Fruit fly (Drosophila melanogaster) whole organism, embryonic: ENCODE results near the gene CG8281.

Experiments
- Atf3 ChIP-seq: fragments of 200-800 bp; sonication (Bioruptor generic); optimal IDR thresholded peaks from 3 replicates; lab custom pipeline; 2016; ENCODE audit warnings: missing biosample characterization, missing genetic modification characterization
- B-H2 ChIP-seq: fragments of 200-800 bp; sonication (Bioruptor generic); optimal IDR thresholded peaks from 2 replicates; lab custom pipeline; 2018; ENCODE audit warnings: missing biosample characterization, mild to moderate bottlenecking, missing genetic modification characterization
- Bdp1 ChIP-seq: fragments of 200-800 bp; sonication (Bioruptor generic); optimal IDR thresholded peaks from 3 replicates; lab custom pipeline; 2016; ENCODE audit warnings: missing biosample characterization, missing genetic modification characterization
- CG10543 ChIP-seq: fragments of 200-800 bp; sonication (Bioruptor generic); optimal IDR thresholded peaks from 3 replicates; lab custom pipeline; 2017; ENCODE audit warnings: missing biosample characterization, mild to moderate bottlenecking, missing genetic modification characterization, moderate library complexity
- CG1233 ChIP-seq: fragments of 200-800 bp; sonication (Bioruptor generic); optimal IDR thresholded peaks from 4 replicates; lab custom pipeline; 2018; ENCODE audit warnings: missing biosample characterization, mild to moderate bottlenecking, missing genetic modification characterization
- CG13894 ChIP-seq: fragments of 200-800 bp; sonication (Bioruptor generic); optimal IDR thresholded peaks from 3 replicates; lab custom pipeline; 2018; ENCODE audit warnings: missing biosample characterization, mild to moderate bottlenecking, missing genetic modification characterization, moderate library complexity
- CG14965 ChIP-seq: fragments of 200-800 bp; sonication (Bioruptor generic); optimal IDR thresholded peaks from 2 replicates; lab custom pipeline; 2016; ENCODE audit warnings: missing biosample characterization, missing genetic modification characterization, borderline replicate concordance
- CG1529 ChIP-seq: fragments of 200-800 bp; sonication (Bioruptor generic); optimal IDR thresholded peaks from 3 replicates; lab custom pipeline; 2018; ENCODE audit warnings: missing biosample characterization, missing genetic modification characterization
- CG16815 ChIP-seq: fragments of 200-800 bp; sonication (Bioruptor generic); optimal IDR thresholded peaks from 3 replicates; lab custom pipeline; 2017; ENCODE audit warnings: missing biosample characterization, mild to moderate bottlenecking, missing genetic modification characterization
- CG17568 ChIP-seq: fragments of 200-800 bp; sonication (Bioruptor generic); optimal IDR thresholded peaks from 2 replicates; lab custom pipeline; 2018; ENCODE audit warnings: missing biosample characterization, mild to moderate bottlenecking, missing genetic modification characterization, moderate library complexity
- CG2678 ChIP-seq: fragments of 200-800 bp; sonication (Bioruptor generic); optimal IDR thresholded peaks from 3 replicates; lab custom pipeline; 2019; ENCODE audit warnings: missing biosample characterization, mild to moderate bottlenecking, missing genetic modification characterization, moderate library complexity
- CG2712 ChIP-seq: fragments of 200-800 bp; optimal IDR thresholded peaks from 3 replicates; lab custom pipeline; 2019; ENCODE audit warnings: missing biosample characterization, mild to moderate bottlenecking, missing genetic modification characterization, moderate library complexity
- CG30020 ChIP-seq: fragments of 200-800 bp; optimal IDR thresholded peaks from 2 replicates; lab custom pipeline; 2019; ENCODE audit warnings: missing biosample characterization, mild to moderate bottlenecking, missing genetic modification characterization, moderate library complexity
- CG4707 ChIP-seq: fragments of 200-800 bp; sonication (Bioruptor generic); optimal IDR thresholded peaks from 2 replicates; lab custom pipeline; 2018; ENCODE audit warnings: missing biosample characterization, mild to moderate bottlenecking, missing genetic modification characterization, moderate library complexity
- CG5245 ChIP-seq: fragments of 200-800 bp; sonication (Bioruptor generic); optimal IDR thresholded peaks from 3 replicates; lab custom pipeline; 2016; ENCODE audit warnings: missing biosample characterization, missing genetic modification characterization
- CG8089 ChIP-seq: fragments of 200-800 bp; sonication (Bioruptor generic); optimal IDR thresholded peaks from 3 replicates; lab custom pipeline; 2016; ENCODE audit warnings: missing biosample characterization, missing genetic modification characterization
- CG9797 ChIP-seq: fragments of 200-800 bp; sonication (Bioruptor generic); optimal IDR thresholded peaks from 3 replicates; lab custom pipeline; 2018; ENCODE audit warnings: missing biosample characterization, mild to moderate bottlenecking, missing genetic modification characterization
- Deaf1 ChIP-seq: fragments of 200-800 bp; optimal IDR thresholded peaks from 3 replicates; lab custom pipeline; 2019; ENCODE audit warnings: missing biosample characterization, mild to moderate bottlenecking, missing genetic modification characterization, moderate library complexity
- ERR ChIP-seq: fragments of 200-800 bp; sonication (Bioruptor generic); optimal IDR thresholded peaks from 2 replicates; lab custom pipeline; 2016; ENCODE audit warnings: missing biosample characterization, missing genetic modification characterization
- Elba2 ChIP-seq: fragments of 200-800 bp; sonication (Bioruptor generic); optimal IDR thresholded peaks from 3 replicates; lab custom pipeline; 2016; ENCODE audit warnings: missing biosample characterization, missing genetic modification characterization
- Hr39 ChIP-seq: fragments of >200 bp; optimal IDR thresholded peaks from 2 replicates; lab custom pipeline; 2017
- Jarid2 ChIP-seq: fragments of 200-800 bp; sonication (Bioruptor generic); optimal IDR thresholded peaks from 3 replicates; lab custom pipeline; 2017; ENCODE audit warnings: mild to moderate bottlenecking, missing biosample characterization, missing genetic modification reagents, missing genetic modification characterization
- Med ChIP-seq: fragments of 200-800 bp; sonication (Bioruptor generic); peaks from one replicate; lab custom pipeline; 2016; ENCODE audit warnings: missing biosample characterization, missing genetic modification characterization, mild to moderate bottlenecking, inconsistent platforms, moderate library complexity
- Mrtf ChIP-seq: fragments of 200-800 bp; sonication (Bioruptor generic); IDR thresholded peaks from 3 replicates; pipeline ENCODE4 v1.3.6; 2022; ENCODE audit warnings: missing biosample characterization, missing genetic modification characterization
- NFAT ChIP-seq: fragments of 200-800 bp; sonication (Bioruptor generic); IDR thresholded peaks from 2 replicates; pipeline ENCODE4 v1.3.6; 2022; ENCODE audit warnings: missing biosample characterization, missing genetic modification characterization
- Nf-YB ChIP-seq: fragments of 200-800 bp; sonication (Bioruptor generic); optimal IDR thresholded peaks from 3 replicates; lab custom pipeline; 2019; ENCODE audit warnings: missing biosample characterization, mild to moderate bottlenecking, missing genetic modification characterization, moderate library complexity
- Opbp ChIP-seq: fragments of 200-800 bp; sonication (Bioruptor generic); IDR thresholded peaks from 3 replicates; pipeline ENCODE4 v1.3.6; 2022; ENCODE audit warnings: missing biosample characterization, missing genetic modification characterization; ENCODE audit not compliant: partially characterized antibody
- Optix ChIP-seq: fragments of 200-800 bp; sonication (Bioruptor generic); IDR thresholded peaks from 3 replicates; pipeline ENCODE4 v1.3.6; 2022; ENCODE audit warnings: missing biosample characterization, missing genetic modification characterization
- Pdp1 ChIP-seq, 2 experiments: fragments of 200-800 bp; sonication (Bioruptor generic); optimal IDR thresholded peaks; 3 replicates each; lab custom pipeline; 2016; ENCODE audit warnings: missing biosample characterization in 2 of 2, missing genetic modification characterization in 2 of 2, mild to moderate bottlenecking in 1 of 2, moderate library complexity in 1 of 2
- Ptx1 ChIP-seq: fragments of 200-800 bp; sonication (Bioruptor generic); IDR thresholded peaks from 2 replicates; pipeline ENCODE4 v1.3.6; 2022; ENCODE audit warnings: missing biosample characterization, missing genetic modification characterization
- Rx ChIP-seq: fragments of 200-800 bp; sonication (Bioruptor generic); IDR thresholded peaks from 2 replicates; pipeline ENCODE4 v1.3.6; 2022; ENCODE audit warnings: missing biosample characterization, missing genetic modification characterization
- Trl ChIP-seq, 3 experiments: fragments of >200 bp in 2 of 3; fragments of 200-800 bp in 1 of 3; sonication (Bioruptor generic) in 1 of 3; optimal IDR thresholded peaks; 2 replicates in 1 of 3; 3 replicates in 2 of 3; lab custom pipeline; 2016 to 2017; ENCODE audit warnings: missing biosample characterization in 1 of 3, missing genetic modification characterization in 1 of 3
- abd-A ChIP-seq: fragments of 200-800 bp; sonication (Bioruptor generic); optimal IDR thresholded peaks from 3 replicates; lab custom pipeline; 2019; ENCODE audit warnings: missing biosample characterization, mild to moderate bottlenecking, missing genetic modification characterization, moderate library complexity
- bowl ChIP-seq: fragments of 200-800 bp; sonication (Bioruptor generic); IDR thresholded peaks from 2 replicates; pipeline ENCODE4 v1.3.6; 2022; ENCODE audit warnings: missing biosample characterization, missing genetic modification characterization
- corto ChIP-seq: fragments of 200-800 bp; sonication (Bioruptor generic); optimal IDR thresholded peaks from 2 replicates; lab custom pipeline; 2016; ENCODE audit warnings: missing biosample characterization, mild to moderate bottlenecking, missing genetic modification characterization, moderate library complexity
- eve ChIP-seq, 2 experiments: fragments of >200 bp; optimal IDR thresholded peaks; 2 replicates each; lab custom pipeline; 2017; ENCODE audit warnings: missing biosample characterization in 2 of 2, missing genetic modification characterization in 2 of 2
- ftz-f1 ChIP-seq: fragments of 200-800 bp; sonication (Bioruptor generic); optimal IDR thresholded peaks from 2 replicates; lab custom pipeline; 2016; ENCODE audit warnings: missing biosample characterization, missing genetic modification characterization
- gcm2 ChIP-seq: fragments of 200-800 bp; sonication (Bioruptor generic); optimal IDR thresholded peaks from 2 replicates; lab custom pipeline; 2016; ENCODE audit warnings: missing biosample characterization, missing genetic modification characterization
- grau ChIP-seq: fragments of 200-800 bp; optimal IDR thresholded peaks from 3 replicates; lab custom pipeline; 2019; ENCODE audit warnings: missing biosample characterization, mild to moderate bottlenecking, missing genetic modification characterization, moderate library complexity
- grn ChIP-seq: fragments of 200-800 bp; sonication (Bioruptor generic); optimal IDR thresholded peaks from 3 replicates; lab custom pipeline; 2017; ENCODE audit warnings: missing biosample characterization, missing genetic modification characterization
- insv ChIP-seq, 2 experiments: fragments of 200-800 bp; sonication (Bioruptor generic); optimal IDR thresholded peaks; 3 replicates each; lab custom pipeline; 2016 to 2018; ENCODE audit warnings: missing biosample characterization in 2 of 2, missing genetic modification characterization in 2 of 2
- jing ChIP-seq: fragments of 200-800 bp; sonication (Bioruptor generic); optimal IDR thresholded peaks from 2 replicates; lab custom pipeline; 2018; ENCODE audit warnings: missing biosample characterization, mild to moderate bottlenecking, missing genetic modification characterization
- nerfin-2 ChIP-seq: fragments of 200-800 bp; sonication (Bioruptor generic); IDR thresholded peaks from 2 replicates; pipeline ENCODE4 v1.3.6; 2022; ENCODE audit warnings: missing biosample characterization, missing genetic modification characterization; ENCODE audit not compliant: partially characterized antibody
- peb ChIP-seq: fragments of 200-800 bp; sonication (Bioruptor generic); IDR thresholded peaks from 2 replicates; pipeline ENCODE4 v1.3.6; 2022; ENCODE audit warnings: missing biosample characterization, missing genetic modification characterization
- pita ChIP-seq: fragments of 200-800 bp; sonication (Bioruptor generic); optimal IDR thresholded peaks from 2 replicates; lab custom pipeline; 2017; ENCODE audit warnings: missing biosample characterization, mild to moderate bottlenecking, missing genetic modification characterization
- pum ChIP-seq: fragments of 200-800 bp; sonication (Bioruptor generic); optimal IDR thresholded peaks from 2 replicates; lab custom pipeline; 2016; ENCODE audit warnings: missing biosample characterization, missing genetic modification characterization
- so ChIP-seq: fragments of 200-800 bp; sonication (Bioruptor generic); IDR thresholded peaks from 3 replicates; pipeline ENCODE4 v1.3.6; 2022; ENCODE audit warnings: missing biosample characterization, missing genetic modification characterization
- sug ChIP-seq: fragments of 200-800 bp; optimal IDR thresholded peaks from 2 replicates; lab custom pipeline; 2019; ENCODE audit warnings: missing biosample characterization, mild to moderate bottlenecking, missing genetic modification characterization, moderate library complexity
- vvl ChIP-seq: fragments of 200-800 bp; sonication (Bioruptor generic); IDR thresholded peaks from 2 replicates; pipeline ENCODE4 v1.3.6; 2022; ENCODE audit warnings: missing biosample characterization, missing genetic modification characterization

The CG8281 gene

DNA sequence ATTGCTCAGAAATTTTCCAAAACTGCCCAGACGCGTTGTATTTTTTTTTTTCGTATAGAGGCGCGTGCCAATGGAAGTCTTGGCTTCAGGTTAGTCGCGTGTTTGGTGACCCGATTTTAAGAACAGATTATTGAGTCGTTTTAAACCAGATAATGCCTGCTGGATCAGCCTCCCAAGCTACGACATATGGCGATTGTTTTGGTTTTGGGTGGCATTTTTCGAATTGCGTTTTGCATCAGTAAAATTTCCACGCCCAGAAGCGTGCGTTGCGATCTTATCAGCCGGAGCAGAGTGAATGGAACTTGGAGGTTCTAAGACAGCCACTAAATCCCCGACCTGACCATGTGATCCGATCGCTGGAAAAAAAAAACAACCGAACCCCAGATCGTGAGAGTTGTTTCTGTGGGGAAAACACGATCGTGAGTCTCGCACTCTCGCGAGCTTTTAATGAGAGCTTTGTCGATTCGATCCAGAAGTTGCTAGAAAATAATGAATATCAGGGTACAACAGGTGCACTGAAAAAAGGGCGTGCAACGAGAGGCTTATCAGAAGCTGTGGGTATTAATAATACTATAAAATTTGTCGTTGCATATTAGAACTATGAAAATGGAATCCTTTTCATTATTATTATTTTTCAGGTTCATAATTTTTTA, 47.0 kb upstream of the CG8281 start (continued):
- TF ChIP-seq Ptx1 (GFP tag; lab: Robert Waterston, UW) (0 out of 2 replicates have a peak, but pooled peaks have one; percentile 15), Opbp (GFP tag; lab: Robert Waterston, UW) (no peak), sug (peak; percentile 59), Mrtf (GFP tag; lab: Robert Waterston, UW) (no peak), nerfin-2 (peak; percentile 13; the same call in 1 of the 2 replicates), CG1233 (no peak), Med (peak; percentile 10), peb (GFP tag; lab: Robert Waterston, UW) (no peak), gcm2 (GFP tag; lab: Kevin White, UChicago) (no peak), vvl (GFP tag; lab: Robert Waterston, UW) (no peak), Pdp1 (GFP tag; optimal IDR thresholded peaks at IDR 0.05; lab: Kevin White, UChicago) (peak in 1 of 2 experiments; percentile 25), NFAT (GFP tag; lab: Robert Waterston, UW) (peak; percentile 22; the same call in 1 of the 2 replicates), Trl (optimal IDR thresholded peaks at IDR 0.05; lab: Kevin White, UChicago) (peak; percentile 7 to 25), Trl (GFP tag; optimal IDR thresholded peaks at IDR 0.05; lab: Kevin White, UChicago) (no peak), bowl (no peak), eve (GFP tag; optimal IDR thresholded peaks at IDR 0.05; lab: Kevin White, UChicago) (no peak), Bdp1 (GFP tag; lab: Kevin White, UChicago) (no peak), CG10543 (peak; percentile 62), CG14965 (no peak), grn (GFP tag; lab: Kevin White, UChicago) (peak; percentile 57), Rx (GFP tag; lab: Robert Waterston, UW) (no peak), CG13894 (tag; lab: Kevin White, UChicago) (peak; percentile 5), CG8089 (GFP tag; lab: Kevin White, UChicago) (no peak), ftz-f1 (GFP tag; lab: Kevin White, UChicago) (peak; percentile 33), CG2712 (tag; lab: Kevin White, UChicago) (no peak), Deaf1 (peak; percentile 78)

dm6 chr3L:7865747-7866387, 46.4 kb upstream of the CG8281 start:
- TF ChIP-seq corto (GFP tag; lab: Kevin White, UChicago) (no peak), B-H2 (GFP tag; lab: Kevin White, UChicago) (peak; percentile 35), abd-A (tag; lab: Kevin White, UChicago) (peak; percentile 23), pum (GFP tag; lab: Kevin White, UChicago) (no peak), CG2678 (tag; lab: Kevin White, UChicago) (peak; percentile 52), CG10543 (peak; percentile 70), CG5245 (GFP tag; lab: Kevin White, UChicago) (no peak), Atf3 (GFP tag; lab: Kevin White, UChicago) (no peak), Optix (GFP tag; lab: Robert Waterston, UW) (no peak), so (GFP tag; lab: Robert Waterston, UW) (no peak), CG30020 (tag; lab: Kevin White, UChicago) (no peak), grau (tag; lab: Kevin White, UChicago) (no peak), CG16815 (GFP tag; lab: Kevin White, UChicago) (no peak), CG1529 (GFP tag; lab: Kevin White, UChicago) (no peak), CG9797 (no peak), Hr39 (no peak), pita (GFP tag; lab: Kevin White, UChicago) (no peak), insv (GFP tag; optimal IDR thresholded peaks at IDR 0.05; lab: Kevin White, UChicago) (no peak), Elba2 (GFP tag; lab: Kevin White, UChicago) (no peak), jing (GFP tag; lab: Kevin White, UChicago) (no peak), Med (peak; percentile 42), CG17568 (GFP tag; lab: Kevin White, UChicago) (peak; percentile 39), Jarid2 (GFP tag; lab: Kevin White, UChicago) (no peak), Nf-YB (no peak), ERR (GFP tag; lab: Kevin White, UChicago) (no peak), CG4707 (no peak)
